Fruit fly (Drosophila melanogaster) whole organism, prepupa: Measurements from ENCODE around the gene CG32102.

Experiments
- Blimp-1 ChIP-seq: fragments of 200-800 bp; sonication (Bioruptor generic); optimal IDR thresholded peaks from 3 replicates; lab custom pipeline; 2017; ENCODE audit warnings: missing biosample characterization, missing genetic modification characterization, mild to moderate bottlenecking, moderate library complexity, missing genetic modification reagents
- CG10669 ChIP-seq: fragments of 200-800 bp; sonication (Bioruptor generic); optimal IDR thresholded peaks from 3 replicates; lab custom pipeline; 2018; ENCODE audit warnings: missing biosample characterization, mild to moderate bottlenecking, missing genetic modification characterization, moderate library complexity
- CG11762 ChIP-seq: fragments of 200-800 bp; sonication (Bioruptor generic); optimal IDR thresholded peaks from 3 replicates; lab custom pipeline; 2016; ENCODE audit warnings: missing biosample characterization, missing genetic modification characterization; ENCODE audit not compliant: insufficient read depth
- CG11902 ChIP-seq: fragments of 200-800 bp; sonication (Bioruptor generic); optimal IDR thresholded peaks from 3 replicates; lab custom pipeline; 2016; ENCODE audit warnings: missing biosample characterization, missing genetic modification characterization
- CG15336 ChIP-seq: fragments of 200-800 bp; sonication (Bioruptor generic); IDR thresholded peaks from 2 replicates; pipeline ENCODE4 v1.3.6; 2022; ENCODE audit warnings: missing biosample characterization, missing genetic modification characterization
- CG3032 ChIP-seq: fragments of 200-800 bp; optimal IDR thresholded peaks from 2 replicates; lab custom pipeline; 2019; ENCODE audit warnings: missing biosample characterization, mild to moderate bottlenecking, missing genetic modification characterization, moderate library complexity
- CG31627 ChIP-seq: fragments of 200-800 bp; sonication (Bioruptor generic); optimal IDR thresholded peaks from 3 replicates; lab custom pipeline; 2016; ENCODE audit warnings: missing biosample characterization, missing genetic modification characterization
- CG4318 ChIP-seq: fragments of 200-800 bp; sonication (Bioruptor generic); optimal IDR thresholded peaks from 3 replicates; lab custom pipeline; 2017; ENCODE audit warnings: missing biosample characterization, mild to moderate bottlenecking, missing genetic modification characterization
- CG6163 ChIP-seq: fragments of 200-800 bp; sonication (Bioruptor generic); IDR thresholded peaks from 3 replicates; pipeline ENCODE4 v1.3.6; 2022; ENCODE audit warnings: missing biosample characterization, missing genetic modification characterization
- CG6792 ChIP-seq: fragments of 200-800 bp; sonication (Bioruptor generic); optimal IDR thresholded peaks from 3 replicates; lab custom pipeline; 2016; ENCODE audit warnings: missing biosample characterization, missing genetic modification characterization
- CG7368 ChIP-seq: fragments of 200-800 bp; sonication (Bioruptor generic); optimal IDR thresholded peaks from 3 replicates; lab custom pipeline; 2016; ENCODE audit warnings: missing biosample characterization, missing genetic modification characterization
- CG8319 ChIP-seq: fragments of 200-800 bp; sonication (Bioruptor generic); optimal IDR thresholded peaks from 3 replicates; lab custom pipeline; 2016; ENCODE audit warnings: missing biosample characterization, missing genetic modification characterization
- CG8632 ChIP-seq: fragments of 200-800 bp; sonication (Bioruptor generic); optimal IDR thresholded peaks from 3 replicates; lab custom pipeline; 2016; ENCODE audit warnings: missing biosample characterization, missing genetic modification characterization
- Eip78C ChIP-seq: fragments of 200-800 bp; sonication (Bioruptor generic); peaks from one replicate; lab custom pipeline; 2016; ENCODE audit warnings: missing biosample characterization, missing genetic modification characterization
- Ets21C ChIP-seq: fragments of 200-800 bp; sonication (Bioruptor generic); optimal IDR thresholded peaks from 3 replicates; lab custom pipeline; 2016; ENCODE audit warnings: missing biosample characterization, missing genetic modification characterization
- Gug ChIP-seq: fragments of 200-800 bp; sonication (Bioruptor generic); IDR thresholded peaks from 2 replicates; pipeline ENCODE4 v1.3.6; 2022; ENCODE audit warnings: missing biosample characterization, missing genetic modification characterization
- Hr38 ChIP-seq: sonication (Bioruptor generic); optimal IDR thresholded peaks from 2 replicates; lab custom pipeline; 2016; ENCODE audit warnings: missing biosample characterization, missing genetic modification characterization
- Hr4 ChIP-seq: fragments of 200-800 bp; sonication (Bioruptor generic); optimal IDR thresholded peaks from 3 replicates; lab custom pipeline; 2016; ENCODE audit warnings: missing biosample characterization, missing genetic modification characterization
- Met ChIP-seq: fragments of 200-800 bp; sonication (Bioruptor generic); optimal IDR thresholded peaks from 3 replicates; lab custom pipeline; 2016; ENCODE audit warnings: missing biosample characterization, missing genetic modification characterization
- OdsH ChIP-seq: fragments of 200-800 bp; sonication (Bioruptor generic); optimal IDR thresholded peaks from 3 replicates; lab custom pipeline; 2016; ENCODE audit warnings: missing biosample characterization, missing genetic modification characterization
- Smox ChIP-seq: fragments of 200-800 bp; sonication (Bioruptor generic); optimal IDR thresholded peaks from 3 replicates; lab custom pipeline; 2016; ENCODE audit warnings: missing biosample characterization, missing genetic modification characterization
- Sox102F ChIP-seq: fragments of 200-800 bp; sonication (Bioruptor generic); optimal IDR thresholded peaks from 2 replicates; lab custom pipeline; 2016; ENCODE audit warnings: missing biosample characterization, mild to moderate bottlenecking, missing genetic modification characterization
- Sox14 ChIP-seq: fragments of 200-800 bp; sonication (Bioruptor generic); optimal IDR thresholded peaks from 3 replicates; lab custom pipeline; 2016; ENCODE audit warnings: missing biosample characterization, missing genetic modification characterization
- acj6 ChIP-seq: fragments of 200-800 bp; sonication (Bioruptor generic); optimal IDR thresholded peaks from 3 replicates; lab custom pipeline; 2016; ENCODE audit warnings: missing biosample characterization, missing genetic modification characterization
- cyc ChIP-seq: fragments of 200-800 bp; sonication (Bioruptor generic); optimal IDR thresholded peaks from 3 replicates; lab custom pipeline; 2016; ENCODE audit warnings: missing biosample characterization, missing genetic modification characterization
- dac ChIP-seq: fragments of 200-800 bp; sonication (Bioruptor generic); optimal IDR thresholded peaks from 2 replicates; lab custom pipeline; 2017; ENCODE audit warnings: missing biosample characterization, mild to moderate bottlenecking, missing genetic modification characterization
- eg ChIP-seq: fragments of 200-800 bp; sonication (Bioruptor generic); IDR thresholded peaks from 3 replicates; pipeline ENCODE4 v1.3.6; 2022; ENCODE audit warnings: missing biosample characterization, missing genetic modification characterization
- esn ChIP-seq: fragments of 200-800 bp; sonication (Bioruptor generic); optimal IDR thresholded peaks from 2 replicates; lab custom pipeline; 2016; ENCODE audit warnings: missing biosample characterization, mild to moderate bottlenecking, missing genetic modification characterization, moderate library complexity
- fd59A ChIP-seq: fragments of 200-800 bp; sonication (Bioruptor generic); optimal IDR thresholded peaks from 2 replicates; lab custom pipeline; 2017; ENCODE audit warnings: missing biosample characterization, mild to moderate bottlenecking, missing genetic modification characterization, missing genetic modification reagents
- fkh ChIP-seq: fragments of 200-800 bp; sonication (Bioruptor generic); optimal IDR thresholded peaks from 3 replicates; lab custom pipeline; 2017; ENCODE audit warnings: missing biosample characterization, mild to moderate bottlenecking, missing genetic modification characterization, moderate library complexity
- net ChIP-seq: fragments of 200-800 bp; sonication (Bioruptor generic); optimal IDR thresholded peaks from 3 replicates; lab custom pipeline; 2016; ENCODE audit warnings: missing biosample characterization, missing genetic modification characterization
- pdm3 ChIP-seq: fragments of 200-800 bp; sonication (Bioruptor generic); optimal IDR thresholded peaks from 3 replicates; lab custom pipeline; 2016; ENCODE audit warnings: missing biosample characterization, missing genetic modification characterization
- salr ChIP-seq, 2 experiments: fragments of 200-800 bp; sonication (Bioruptor generic); optimal IDR thresholded peaks; 3 replicates each; lab custom pipeline; 2016 to 2018; ENCODE audit warnings: missing biosample characterization in 2 of 2, missing genetic modification characterization in 2 of 2, mild to moderate bottlenecking in 1 of 2
- spab ChIP-seq: fragments of 200-800 bp; sonication (Bioruptor generic); optimal IDR thresholded peaks from 2 replicates; lab custom pipeline; 2017; ENCODE audit warnings: missing biosample characterization, mild to moderate bottlenecking, missing genetic modification characterization, missing genetic modification reagents
- ss ChIP-seq, 2 experiments: fragments of 200-800 bp; sonication (Bioruptor generic); optimal IDR thresholded peaks; 2 replicates in 1 of 2; 3 replicates in 1 of 2; lab custom pipeline; 2017 to 2018; ENCODE audit warnings: mild to moderate bottlenecking in 2 of 2, missing biosample characterization in 2 of 2, missing genetic modification characterization in 2 of 2, moderate library complexity in 1 of 2
- topi ChIP-seq: fragments of 200-800 bp; sonication (Bioruptor generic); optimal IDR thresholded peaks from 3 replicates; lab custom pipeline; 2016; ENCODE audit warnings: missing biosample characterization, missing genetic modification characterization
- vri ChIP-seq: fragments of 200-800 bp; sonication (Bioruptor generic); optimal IDR thresholded peaks from 3 replicates; lab custom pipeline; 2016; ENCODE audit warnings: missing biosample characterization, mild to moderate bottlenecking, missing genetic modification characterization

The CG32102 gene

DNA sequence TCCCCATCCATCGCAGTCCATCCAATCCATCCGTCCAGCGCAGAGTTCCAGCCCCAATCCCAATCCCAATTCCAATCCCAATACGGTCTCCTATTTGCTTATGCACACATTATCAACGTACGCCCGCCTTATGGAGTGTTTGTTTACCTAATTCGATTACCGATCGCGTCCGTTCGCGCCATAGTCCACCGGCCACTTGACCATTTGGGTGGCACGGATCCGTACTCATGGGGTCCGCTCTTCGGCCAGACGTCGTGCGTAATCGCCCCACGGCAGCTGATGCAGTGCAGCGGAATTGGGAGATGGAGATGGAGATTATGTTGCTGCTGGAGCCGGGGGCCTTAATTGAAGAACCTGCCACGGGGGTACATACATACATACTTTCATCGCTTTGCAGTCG lies 925 bp upstream of the CG32102 start:
- no peak for TF ChIP-seq Hr4 (GFP tag; lab: Kevin White, UChicago)
- TF ChIP-seq salr (GFP tag; optimal IDR thresholded peaks at IDR 0.05; lab: Kevin White, UChicago) = no peak
- TF ChIP-seq Eip78C (GFP tag; lab: Kevin White, UChicago) = no peak
- TF ChIP-seq Hr38 (GFP tag; lab: Kevin White, UChicago) = no peak
- no peak for TF ChIP-seq ss (GFP tag; optimal IDR thresholded peaks at IDR 0.05; lab: Kevin White, UChicago)
- TF ChIP-seq CG31627 (GFP tag; lab: Kevin White, UChicago) = no peak
- no peak for TF ChIP-seq CG8632
- TF ChIP-seq Gug (GFP tag; lab: Robert Waterston, UW) = no peak
- no peak for TF ChIP-seq CG10669 (GFP tag; lab: Kevin White, UChicago)
- TF ChIP-seq Sox14 (GFP tag; lab: Kevin White, UChicago) = no peak
- no peak for TF ChIP-seq CG11762 (GFP tag; lab: Kevin White, UChicago)
- no peak for TF ChIP-seq OdsH (GFP tag; lab: Kevin White, UChicago)
- no peak for TF ChIP-seq spab
- TF ChIP-seq fd59A (GFP tag; lab: Kevin White, UChicago) = no peak

DNA sequence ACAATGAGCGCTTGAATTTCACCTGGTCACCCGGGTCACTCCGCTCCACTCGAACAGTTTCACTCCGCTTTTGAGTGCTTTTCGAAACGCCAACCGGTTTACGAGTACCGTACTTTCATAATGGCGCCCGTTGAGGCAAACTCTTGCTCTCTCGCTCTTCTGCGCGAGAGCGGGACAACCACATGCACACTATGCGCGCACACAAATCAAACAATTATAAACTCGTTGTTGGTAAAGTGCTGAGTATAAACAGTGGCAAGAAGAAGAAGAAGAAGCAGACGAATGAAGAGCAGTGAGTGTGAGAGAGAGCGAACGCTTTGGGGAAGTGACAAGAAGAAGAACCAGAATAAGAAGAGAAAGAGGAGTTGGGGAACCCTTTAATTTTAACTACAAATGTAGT lies 1.6 kb downstream of the CG32102 start, which contains the start of gene eyg:
Gene eyg, minus strand, starts transcription at position 6 of the 400 bp plus-strand sequence.
- TF ChIP-seq CG8319 (no peak), Met (GFP tag; lab: Kevin White, UChicago) (no peak), CG8632 (peak; percentile 12), fkh (GFP tag; lab: Kevin White, UChicago) (peak; percentile 100), Eip78C (GFP tag; lab: Kevin White, UChicago) (peak; percentile 37), esn (GFP tag; lab: Kevin White, UChicago) (peak; percentile 22), salr (GFP tag; optimal IDR thresholded peaks at IDR 0.05; lab: Kevin White, UChicago) (peak in 1 of 2 experiments; percentile 38), CG6792 (GFP tag; lab: Kevin White, UChicago) (peak; percentile 9)

DNA sequence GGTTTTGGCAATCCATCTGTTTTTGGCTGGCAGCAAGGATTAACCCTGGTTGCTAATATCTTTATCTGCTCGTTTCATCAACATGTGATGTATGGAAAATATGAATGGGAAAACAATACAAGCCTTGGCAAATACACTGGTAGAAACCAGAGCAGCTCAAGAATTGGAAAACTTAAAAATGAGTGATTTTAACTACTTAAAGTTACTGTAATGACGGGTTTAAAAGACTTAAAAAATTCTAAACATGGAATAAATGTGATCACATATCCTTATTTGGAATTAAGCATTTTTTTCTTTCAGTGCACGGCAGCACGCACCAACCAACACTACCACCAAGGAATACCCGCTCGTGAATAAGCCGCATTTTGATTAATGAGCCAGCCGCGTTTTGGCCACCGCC lies 4.4 kb downstream of the CG32102 start:
- TF ChIP-seq Sox14 (GFP tag; lab: Kevin White, UChicago) (no peak), CG3032 (no peak), Eip78C (GFP tag; lab: Kevin White, UChicago) (peak; percentile 64), Met (GFP tag; lab: Kevin White, UChicago) (no peak), net (GFP tag; lab: Kevin White, UChicago) (no peak), Hr4 (GFP tag; lab: Kevin White, UChicago) (no peak), eg (GFP tag; lab: Robert Waterston, UW) (no peak), CG7368 (GFP tag; lab: Kevin White, UChicago) (no peak), esn (GFP tag; lab: Kevin White, UChicago) (no peak), Sox102F (no peak), acj6 (GFP tag; lab: Kevin White, UChicago) (no peak), dac (GFP tag; lab: Kevin White, UChicago) (no peak), vri (no peak), pdm3 (GFP tag; lab: Kevin White, UChicago) (no peak), Ets21C (GFP tag; lab: Kevin White, UChicago) (no peak), CG11902 (GFP tag; lab: Kevin White, UChicago) (no peak), Smox (no peak), salr (GFP tag; optimal IDR thresholded peaks at IDR 0.05; lab: Kevin White, UChicago) (no peak), CG4318 (GFP tag; lab: Kevin White, UChicago) (no peak), CG10669 (GFP tag; lab: Kevin White, UChicago) (no peak), cyc (GFP tag; lab: Kevin White, UChicago) (peak; percentile 47), CG6163 (GFP tag; lab: Robert Waterston, UW) (no peak), topi (GFP tag; lab: Kevin White, UChicago) (peak; percentile 31), Blimp-1 (no peak), CG8319 (no peak)

DNA sequence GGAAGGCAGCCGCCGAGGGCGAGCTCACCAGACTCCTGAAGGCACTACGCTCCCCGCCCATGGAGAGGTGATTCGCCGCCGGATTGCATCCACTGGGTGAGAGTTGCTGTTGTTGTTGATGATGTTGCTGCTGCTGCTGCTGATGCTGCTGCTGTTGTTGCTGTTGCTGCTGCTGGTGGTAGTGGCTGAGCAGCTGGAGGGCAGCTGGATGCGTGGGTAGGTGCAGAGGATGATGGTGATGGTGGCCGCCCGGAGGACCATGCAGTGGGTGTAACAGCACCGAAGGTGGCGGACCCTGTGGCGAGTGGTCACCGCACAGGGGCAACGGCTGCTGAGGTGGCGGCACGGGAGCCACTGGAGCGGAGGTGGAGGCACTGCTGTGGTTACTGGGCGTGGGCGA lies 6.0 kb downstream of the CG32102 start:
- TF ChIP-seq CG15336 (no peak), Sox102F (no peak)
